Worm (Caenorhabditis elegans) whole organism, L2 larva: ENCODE measurements around the gene R05D3.8.

Experiments used
- C34F6.9 ChIP-seq: fragments of 150-350 bp; optimal IDR thresholded peaks from 2 replicates; lab custom pipeline; 2014; ENCODE audit warnings: missing biosample characterization, missing genetic modification characterization
- F13H6.1 ChIP-seq: sonication (generic microtip); optimal IDR thresholded peaks from 2 replicates; lab custom pipeline; 2016; ENCODE audit warnings: missing genetic modification characterization, missing compliant biosample characterization
- R02D3.7 ChIP-seq: fragments of 150-350 bp; optimal IDR thresholded peaks from 2 replicates; lab custom pipeline; 2014; ENCODE audit warnings: missing biosample characterization, missing genetic modification characterization
- Y55F3AM.14 ChIP-seq: fragments of 200-800 bp; sonication (Bioruptor generic); optimal IDR thresholded peaks from 2 replicates; lab custom pipeline; 2018; ENCODE audit warnings: mild to moderate bottlenecking, missing genetic modification characterization, missing compliant biosample characterization
- ZK546.5 ChIP-seq: sonication (generic microtip); optimal IDR thresholded peaks from 2 replicates; lab custom pipeline; 2017; ENCODE audit warnings: missing biosample characterization, missing genetic modification characterization
- ama-1 ChIP-seq: fragments of 150-350 bp; optimal IDR thresholded peaks from 2 replicates; lab custom pipeline; 2018; ENCODE audit warnings: inconsistent platforms
- ceh-82 ChIP-seq: fragments of 150-350 bp; optimal IDR thresholded peaks from 2 replicates; lab custom pipeline; 2014; ENCODE audit warnings: missing biosample characterization, missing genetic modification characterization
- crh-2 ChIP-seq: sonication (generic microtip); optimal IDR thresholded peaks from 2 replicates; lab custom pipeline; 2017; ENCODE audit warnings: missing biosample characterization, missing genetic modification characterization
- egl-27 ChIP-seq: sonication (generic microtip); optimal IDR thresholded peaks from 3 replicates; lab custom pipeline; 2017; ENCODE audit warnings: missing biosample characterization, missing genetic modification reagents, missing genetic modification characterization
- elt-1 ChIP-seq: fragments of 150-350 bp; optimal IDR thresholded peaks from 2 replicates; lab custom pipeline; 2014; ENCODE audit warnings: missing biosample characterization, missing genetic modification characterization
- elt-3 ChIP-seq: sonication (generic microtip); optimal IDR thresholded peaks from 2 replicates; lab custom pipeline; 2017; ENCODE audit warnings: missing biosample characterization, missing genetic modification characterization
- fos-1 ChIP-seq: fragments of 150-350 bp; optimal IDR thresholded peaks from 2 replicates; lab custom pipeline; 2014; ENCODE audit warnings: missing biosample characterization, missing genetic modification characterization
- gmeb-1 ChIP-seq: fragments of 150-350 bp; optimal IDR thresholded peaks from 2 replicates; lab custom pipeline; 2014; ENCODE audit warnings: missing biosample characterization, missing genetic modification characterization
- lin-11 ChIP-seq: fragments of 150-350 bp; sonication (generic microtip); optimal IDR thresholded peaks from 2 replicates; lab custom pipeline; 2014; ENCODE audit warnings: missing biosample characterization, missing genetic modification characterization, inconsistent platforms, mixed read lengths
- lsy-2 ChIP-seq, 2 experiments: fragments of 150-350 bp in 1 of 2; sonication (generic microtip) in 1 of 2; optimal IDR thresholded peaks; 2 replicates each; lab custom pipeline; 2014 to 2017; ENCODE audit warnings: missing biosample characterization in 2 of 2, missing genetic modification characterization in 2 of 2
- mab-5 ChIP-seq: fragments of 150-350 bp; optimal IDR thresholded peaks from 2 replicates; lab custom pipeline; 2014; ENCODE audit warnings: missing biosample characterization, missing genetic modification characterization
- mbf-1 ChIP-seq: sonication (generic microtip); optimal IDR thresholded peaks from 2 replicates; lab custom pipeline; 2017; ENCODE audit warnings: missing biosample characterization, missing genetic modification characterization
- nhr-10 ChIP-seq: sonication (generic microtip); optimal IDR thresholded peaks from 2 replicates; lab custom pipeline; 2017; ENCODE audit warnings: missing biosample characterization, missing genetic modification characterization
- nhr-11 ChIP-seq: fragments of 150-350 bp; optimal IDR thresholded peaks from 2 replicates; lab custom pipeline; 2014; ENCODE audit warnings: missing biosample characterization, missing genetic modification characterization
- nhr-12 ChIP-seq: fragments of 150-350 bp; optimal IDR thresholded peaks from 2 replicates; lab custom pipeline; 2014; ENCODE audit warnings: missing biosample characterization, missing genetic modification characterization
- nhr-21 ChIP-seq: fragments of 150-350 bp; optimal IDR thresholded peaks from 2 replicates; lab custom pipeline; 2014; ENCODE audit warnings: missing biosample characterization, missing genetic modification characterization
- nhr-23 ChIP-seq: fragments of 150-350 bp; optimal IDR thresholded peaks from 2 replicates; lab custom pipeline; 2014; ENCODE audit warnings: missing biosample characterization, missing genetic modification reagents, missing genetic modification characterization
- nhr-25 ChIP-seq: fragments of 150-350 bp; sonication (generic microtip); optimal IDR thresholded peaks from 3 replicates; lab custom pipeline; 2014; ENCODE audit warnings: missing biosample characterization, missing genetic modification characterization
- nhr-6 ChIP-seq: fragments of 150-350 bp; optimal IDR thresholded peaks from 2 replicates; lab custom pipeline; 2014; ENCODE audit warnings: missing biosample characterization, missing genetic modification characterization
- nhr-77 ChIP-seq: fragments of 150-350 bp; optimal IDR thresholded peaks from 2 replicates; lab custom pipeline; 2014; ENCODE audit warnings: missing biosample characterization, missing genetic modification characterization
- peb-1 ChIP-seq: fragments of 150-350 bp; optimal IDR thresholded peaks from 2 replicates; lab custom pipeline; 2014; ENCODE audit warnings: missing biosample characterization, missing genetic modification characterization
- skn-1 ChIP-seq: sonication (generic microtip); optimal IDR thresholded peaks from 2 replicates; lab custom pipeline; 2017; ENCODE audit warnings: missing biosample characterization, missing genetic modification characterization
- sma-9 ChIP-seq, 2 experiments: fragments of 150-350 bp in 1 of 2; sonication (generic microtip) in 1 of 2; optimal IDR thresholded peaks; 2 replicates each; lab custom pipeline; 2014 to 2016; ENCODE audit warnings: missing genetic modification characterization in 2 of 2, mild to moderate bottlenecking in 1 of 2, missing biosample characterization in 1 of 2, missing compliant biosample characterization in 1 of 2, missing genetic modification reagents in 1 of 2, moderate library complexity in 1 of 2
- unc-39 ChIP-seq: fragments of 150-350 bp; optimal IDR thresholded peaks from 2 replicates; lab custom pipeline; 2014; ENCODE audit warnings: missing biosample characterization, missing genetic modification characterization
- unc-62 ChIP-seq: fragments of 150-350 bp; optimal IDR thresholded peaks from 2 replicates; lab custom pipeline; 2014; ENCODE audit warnings: missing biosample characterization, missing genetic modification reagents, missing genetic modification characterization
- zag-1 ChIP-seq: fragments of 150-350 bp; optimal IDR thresholded peaks from 2 replicates; lab custom pipeline; 2014; ENCODE audit warnings: missing biosample characterization, missing genetic modification characterization
- ztf-1 ChIP-seq: fragments of 200-800 bp; sonication (Bioruptor generic); conservative IDR thresholded peaks from 2 replicates; pipeline ENCODE4 v1.3.6; 2022; ENCODE audit warnings: missing genetic modification characterization, missing compliant biosample characterization
- ztf-11 ChIP-seq: sonication (generic microtip); optimal IDR thresholded peaks from 2 replicates; lab custom pipeline; 2017; ENCODE audit warnings: missing biosample characterization, missing genetic modification characterization

R05D3.8 gene

ce11 chrIII:8325574-8326513, 32.3 kb downstream of the R05D3.8 start, which contains the start of gene ZC262.13:
ZC262.13 (plus strand) TSS chrIII:8326214.
- TF ChIP-seq unc-39 (tag; lab: Kevin White, UChicago) (no peak), fos-1 (tag; lab: Kevin White, UChicago) (peak; percentile 36)

ce11 chrIII:8324412-8324811, 33.7 kb downstream of the R05D3.8 start, which contains the start of gene F10E9.12:
F10E9.12 (plus strand) TSS chrIII:8324542.
- TF ChIP-seq gmeb-1 (tag; lab: Kevin White, UChicago), result no peak
- TF ChIP-seq nhr-11 (tag; lab: Kevin White, UChicago), result no peak
- TF ChIP-seq C34F6.9 (tag; lab: Kevin White, UChicago), result no peak
- no peak for TF ChIP-seq zag-1 (tag; lab: Kevin White, UChicago)
- no peak for TF ChIP-seq egl-27 (tag; lab: Kevin White, UChicago)
- TF ChIP-seq nhr-23 (tag; lab: Kevin White, UChicago), result no peak

ce11 chrIII:8322645-8323213, 35.4 kb downstream of the R05D3.8 start, which contains the start of gene F10E9.1:
F10E9.1 (plus strand) TSS chrIII:8323163.
- TF ChIP-seq Y55F3AM.14 (GFP tag; lab: Kevin White, UChicago), result no peak
- TF ChIP-seq C34F6.9 (tag; lab: Kevin White, UChicago), result peak; percentile 14
- TF ChIP-seq R02D3.7 (tag; lab: Kevin White, UChicago), result no peak
- TF ChIP-seq ztf-11, result no peak
- peak; percentile 29 for TF ChIP-seq lin-11 (tag; lab: Kevin White, UChicago)
- TF ChIP-seq peb-1, result no peak
- no peak for TF ChIP-seq nhr-11 (tag; lab: Kevin White, UChicago)
- TF ChIP-seq lsy-2 (tag; optimal IDR thresholded peaks at IDR 0.05; lab: Kevin White, UChicago), result peak in 1 of 2 experiments; percentile 32
- TF ChIP-seq nhr-10, result no peak
- TF ChIP-seq nhr-25 (tag; lab: Kevin White, UChicago), result no peak
- TF ChIP-seq nhr-6 (tag; lab: Kevin White, UChicago), result no peak
- TF ChIP-seq crh-2 (tag; lab: Kevin White, UChicago), result no peak
- TF ChIP-seq ZK546.5 (tag; lab: Kevin White, UChicago), result no peak
- no peak for TF ChIP-seq elt-3 (tag; lab: Kevin White, UChicago)
- no peak for TF ChIP-seq nhr-12 (tag; lab: Kevin White, UChicago)
- TF ChIP-seq sma-9 (GFP tag; optimal IDR thresholded peaks at IDR 0.05; lab: Kevin White, UChicago), result no peak
- no peak for TF ChIP-seq sma-9 (tag; optimal IDR thresholded peaks at IDR 0.05; lab: Kevin White, UChicago)
- TF ChIP-seq nhr-21 (tag; lab: Kevin White, UChicago), result peak; percentile 21
- no peak for TF ChIP-seq ztf-1 (GFP tag; lab: Robert Waterston, UW)
- TF ChIP-seq unc-62 (GFP tag; lab: Kevin White, UChicago), result no peak
- TF ChIP-seq mab-5 (tag; lab: Kevin White, UChicago), result no peak
- TF ChIP-seq elt-1 (tag; lab: Kevin White, UChicago), result no peak

- peak; percentile 7 for TF ChIP-seq crh-2 (tag; lab: Kevin White, UChicago)
- TF ChIP-seq nhr-77 (tag; lab: Kevin White, UChicago), result no peak
- TF ChIP-seq elt-3 (tag; lab: Kevin White, UChicago), result no peak
- no peak for TF ChIP-seq nhr-6 (tag; lab: Kevin White, UChicago)
- TF ChIP-seq zag-1 (tag; lab: Kevin White, UChicago), result peak; percentile 51
- no peak for TF ChIP-seq nhr-23 (tag; lab: Kevin White, UChicago)
- TF ChIP-seq lsy-2 (tag; optimal IDR thresholded peaks at IDR 0.05; lab: Kevin White, UChicago), result peak in 1 of 2 experiments; percentile 17
Measured at ce11 chrIII:8321225-8321624, 36.9 kb downstream of the R05D3.8 start.

DNA sequence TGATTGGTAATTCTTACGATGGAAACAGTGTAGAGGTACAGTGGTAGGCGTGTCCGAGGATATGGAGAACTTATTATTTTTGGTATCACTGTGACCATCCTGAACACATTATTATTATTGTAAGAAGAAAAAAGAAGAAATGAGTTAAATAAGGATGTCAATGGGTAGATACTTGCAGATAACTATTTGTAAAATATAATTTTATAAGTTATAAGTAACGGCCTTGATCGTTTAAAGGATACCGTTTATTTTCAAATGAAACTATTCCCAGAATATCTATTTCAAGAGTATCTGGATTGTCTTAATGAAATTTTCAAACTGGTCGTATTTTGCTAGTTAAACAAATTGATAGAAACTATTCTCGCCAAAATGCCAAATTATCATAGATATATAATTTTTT, 37.9 kb downstream of the R05D3.8 start, which contains the start of gene F10E9.10:
TSS of gene F10E9.10 (minus strand) at position 101 of the 400 bp plus-strand sequence.
- TF ChIP-seq mbf-1, result no peak
- TF ChIP-seq gmeb-1 (tag; lab: Kevin White, UChicago), result no peak
- no peak for TF ChIP-seq Y55F3AM.14 (GFP tag; lab: Kevin White, UChicago)
- no peak for TF ChIP-seq F13H6.1 (tag; lab: Kevin White, UChicago)
- TF ChIP-seq ama-1 (lab: Kevin White, UChicago), result no peak
- no peak for TF ChIP-seq R02D3.7 (tag; lab: Kevin White, UChicago)
- no peak for TF ChIP-seq zag-1 (tag; lab: Kevin White, UChicago)
- no peak for TF ChIP-seq skn-1 (tag; lab: Kevin White, UChicago)
- TF ChIP-seq lin-11 (tag; lab: Kevin White, UChicago), result no peak
- no peak for TF ChIP-seq ztf-1 (GFP tag; lab: Robert Waterston, UW)
- TF ChIP-seq ceh-82 (tag; lab: Kevin White, UChicago), result no peak
- TF ChIP-seq nhr-11 (tag; lab: Kevin White, UChicago), result no peak
